Fruit fly (Drosophila melanogaster) whole organism, embryonic: ENCODE results near the gene CG15530.

Experiments used
- Aef1 ChIP-seq: fragments of 200-800 bp; sonication (Bioruptor generic); IDR thresholded peaks from 3 replicates; pipeline ENCODE4 v1.3.6; 2022; ENCODE audit warnings: missing biosample characterization, missing genetic modification characterization
- B-H1 ChIP-seq: fragments of 200-800 bp; sonication (Bioruptor generic); IDR thresholded peaks from 3 replicates; pipeline ENCODE4 v1.3.6; 2022; ENCODE audit warnings: missing biosample characterization, missing genetic modification characterization
- BEAF-32 ChIP-seq: fragments of 200-800 bp; sonication (Bioruptor generic); optimal IDR thresholded peaks from 3 replicates; lab custom pipeline; 2017; ENCODE audit warnings: missing biosample characterization, missing genetic modification characterization, mild to moderate bottlenecking, moderate library complexity, missing genetic modification reagents
- Bdp1 ChIP-seq: fragments of 200-800 bp; sonication (Bioruptor generic); optimal IDR thresholded peaks from 3 replicates; lab custom pipeline; 2016; ENCODE audit warnings: missing biosample characterization, missing genetic modification characterization
- Bgb ChIP-seq: fragments of 200-800 bp; sonication (Bioruptor generic); IDR thresholded peaks from 2 replicates; pipeline ENCODE4 v1.3.6; 2022; ENCODE audit warnings: missing biosample characterization, missing genetic modification characterization; ENCODE audit not compliant: partially characterized antibody
- CG10654 ChIP-seq: fragments of 200-800 bp; sonication (Bioruptor generic); optimal IDR thresholded peaks from 2 replicates; lab custom pipeline; 2016; ENCODE audit warnings: missing biosample characterization, missing genetic modification characterization
- CG11093 ChIP-seq: fragments of 200-800 bp; sonication (Bioruptor generic); IDR thresholded peaks from 3 replicates; pipeline ENCODE4 v1.3.6; 2022; ENCODE audit warnings: missing biosample characterization, missing genetic modification characterization
- CG12942 ChIP-seq: fragments of 200-800 bp; sonication (Bioruptor generic); optimal IDR thresholded peaks from 3 replicates; lab custom pipeline; 2016; ENCODE audit warnings: missing biosample characterization, missing genetic modification characterization
- CG13296 ChIP-seq: fragments of 200-800 bp; sonication (Bioruptor generic); optimal IDR thresholded peaks from 3 replicates; lab custom pipeline; 2018; ENCODE audit warnings: missing biosample characterization, mild to moderate bottlenecking, missing genetic modification characterization
- CG14667 ChIP-seq: fragments of 200-800 bp; sonication (Bioruptor generic); IDR thresholded peaks from 2 replicates; pipeline ENCODE4 v1.3.6; 2022; ENCODE audit warnings: missing biosample characterization, missing genetic modification characterization
- CG15011 ChIP-seq: fragments of 200-800 bp; sonication (Bioruptor generic); optimal IDR thresholded peaks from 3 replicates; lab custom pipeline; 2018; ENCODE audit warnings: missing biosample characterization, mild to moderate bottlenecking, missing genetic modification characterization
- CG15073 ChIP-seq: fragments of 200-800 bp; sonication (Bioruptor generic); optimal IDR thresholded peaks from 2 replicates; lab custom pipeline; 2016; ENCODE audit warnings: missing biosample characterization, missing genetic modification characterization
- CG15601 ChIP-seq: fragments of 200-800 bp; sonication (Bioruptor generic); optimal IDR thresholded peaks from 3 replicates; lab custom pipeline; 2019; ENCODE audit warnings: missing biosample characterization, mild to moderate bottlenecking, missing genetic modification characterization, moderate library complexity
- CG17385 ChIP-seq: fragments of 200-800 bp; sonication (Bioruptor generic); optimal IDR thresholded peaks from 3 replicates; lab custom pipeline; 2018; ENCODE audit warnings: missing biosample characterization, mild to moderate bottlenecking, missing genetic modification characterization
- CG2116 ChIP-seq: fragments of 200-800 bp; sonication (Bioruptor generic); optimal IDR thresholded peaks from 3 replicates; lab custom pipeline; 2018; ENCODE audit warnings: missing biosample characterization, mild to moderate bottlenecking, missing genetic modification characterization
- CG2129 ChIP-seq: fragments of 200-800 bp; sonication (Bioruptor generic); IDR thresholded peaks from 2 replicates; pipeline ENCODE4 v1.3.6; 2022; ENCODE audit warnings: missing biosample characterization, missing genetic modification characterization; ENCODE audit not compliant: partially characterized antibody
- CG31224 ChIP-seq: fragments of 200-800 bp; sonication (Bioruptor generic); IDR thresholded peaks from 2 replicates; pipeline ENCODE4 v1.3.6; 2022; ENCODE audit warnings: missing biosample characterization, missing genetic modification characterization
- CG31365 ChIP-seq: fragments of 200-800 bp; sonication (Bioruptor generic); optimal IDR thresholded peaks from 2 replicates; lab custom pipeline; 2018; ENCODE audit warnings: missing biosample characterization, mild to moderate bottlenecking, missing genetic modification characterization
- CG8281 ChIP-seq: fragments of 200-800 bp; sonication (Bioruptor generic); optimal IDR thresholded peaks from 2 replicates; lab custom pipeline; 2018; ENCODE audit warnings: missing biosample characterization, mild to moderate bottlenecking, missing genetic modification characterization, moderate library complexity
- CG9609 ChIP-seq: fragments of 200-800 bp; sonication (Bioruptor generic); optimal IDR thresholded peaks from 3 replicates; lab custom pipeline; 2016; ENCODE audit warnings: missing biosample characterization, missing genetic modification characterization
- CHES-1-like ChIP-seq: fragments of 200-800 bp; sonication (Bioruptor generic); optimal IDR thresholded peaks from 2 replicates; lab custom pipeline; 2016; ENCODE audit warnings: missing biosample characterization, missing genetic modification characterization
- Camta ChIP-seq: fragments of 200-800 bp; sonication (Bioruptor generic); optimal IDR thresholded peaks from 2 replicates; lab custom pipeline; 2016; ENCODE audit warnings: missing biosample characterization, missing genetic modification characterization
- D19B ChIP-seq: fragments of 200-800 bp; sonication (Bioruptor generic); optimal IDR thresholded peaks from 2 replicates; lab custom pipeline; 2017; ENCODE audit warnings: missing biosample characterization, mild to moderate bottlenecking, missing genetic modification characterization
- HHEX ChIP-seq: fragments of 200-800 bp; sonication (Bioruptor generic); optimal IDR thresholded peaks from 3 replicates; lab custom pipeline; 2017; ENCODE audit warnings: missing biosample characterization, mild to moderate bottlenecking, missing genetic modification characterization, missing genetic modification reagents
- Jarid2 ChIP-seq: fragments of 200-800 bp; sonication (Bioruptor generic); optimal IDR thresholded peaks from 3 replicates; lab custom pipeline; 2017; ENCODE audit warnings: mild to moderate bottlenecking, missing biosample characterization, missing genetic modification reagents, missing genetic modification characterization
- MTF-1 ChIP-seq: fragments of 200-800 bp; sonication (Bioruptor generic); optimal IDR thresholded peaks from 2 replicates; lab custom pipeline; 2018; ENCODE audit warnings: missing biosample characterization, mild to moderate bottlenecking, missing genetic modification characterization, borderline replicate concordance
- Med ChIP-seq: fragments of 200-800 bp; sonication (Bioruptor generic); peaks from one replicate; lab custom pipeline; 2016; ENCODE audit warnings: missing biosample characterization, missing genetic modification characterization, mild to moderate bottlenecking, inconsistent platforms, moderate library complexity
- Mrtf ChIP-seq: fragments of 200-800 bp; sonication (Bioruptor generic); IDR thresholded peaks from 3 replicates; pipeline ENCODE4 v1.3.6; 2022; ENCODE audit warnings: missing biosample characterization, missing genetic modification characterization
- Myb ChIP-seq: fragments of 200-800 bp; sonication (Bioruptor generic); optimal IDR thresholded peaks from 2 replicates; lab custom pipeline; 2016; ENCODE audit warnings: missing biosample characterization, missing genetic modification characterization
- Opbp ChIP-seq: fragments of 200-800 bp; sonication (Bioruptor generic); IDR thresholded peaks from 3 replicates; pipeline ENCODE4 v1.3.6; 2022; ENCODE audit warnings: missing biosample characterization, missing genetic modification characterization; ENCODE audit not compliant: partially characterized antibody
- Poxn ChIP-seq: fragments of 200-800 bp; sonication (Bioruptor generic); IDR thresholded peaks from 2 replicates; pipeline ENCODE4 v1.3.6; 2022; ENCODE audit warnings: missing biosample characterization, missing genetic modification characterization
- Scr ChIP-seq: fragments of 200-800 bp; sonication (Bioruptor generic); IDR thresholded peaks from 2 replicates; pipeline ENCODE4 v1.3.6; 2022; ENCODE audit warnings: missing biosample characterization, missing genetic modification characterization; ENCODE audit not compliant: partially characterized antibody
- Spps ChIP-seq: fragments of 200-800 bp; sonication (Bioruptor generic); optimal IDR thresholded peaks from 2 replicates; lab custom pipeline; 2018; ENCODE audit warnings: missing biosample characterization, mild to moderate bottlenecking, missing genetic modification characterization
- Taf1 ChIP-seq: fragments of 200-800 bp; sonication (Bioruptor generic); IDR thresholded peaks from 2 replicates; pipeline ENCODE4 v1.3.6; 2022; ENCODE audit warnings: missing biosample characterization, missing genetic modification characterization
- Tbp ChIP-seq: fragments of >200 bp; optimal IDR thresholded peaks from 2 replicates; lab custom pipeline; 2018; ENCODE audit warnings: missing biosample characterization, missing genetic modification characterization
- Usf ChIP-seq: fragments of 200-800 bp; sonication (Bioruptor generic); optimal IDR thresholded peaks from 2 replicates; lab custom pipeline; 2017; ENCODE audit warnings: missing genotype, missing biosample characterization, missing genetic modification characterization
- Xbp1 ChIP-seq: fragments of 200-800 bp; sonication (Bioruptor generic); optimal IDR thresholded peaks from 3 replicates; lab custom pipeline; 2016; ENCODE audit warnings: missing biosample characterization, mild to moderate bottlenecking, missing genetic modification characterization
- amos ChIP-seq: fragments of 200-800 bp; sonication (Bioruptor generic); IDR thresholded peaks from 2 replicates; pipeline ENCODE4 v1.3.6; 2022; ENCODE audit warnings: missing biosample characterization, missing genetic modification characterization; ENCODE audit not compliant: partially characterized antibody
- ato ChIP-seq: fragments of 200-800 bp; sonication (Bioruptor generic); IDR thresholded peaks from 2 replicates; pipeline ENCODE4 v1.3.6; 2022; ENCODE audit warnings: missing biosample characterization, missing genetic modification characterization; ENCODE audit not compliant: partially characterized antibody
- bcd ChIP-seq: fragments of 200-800 bp; sonication (Bioruptor generic); optimal IDR thresholded peaks from 2 replicates; lab custom pipeline; 2017; ENCODE audit warnings: missing biosample characterization, mild to moderate bottlenecking, missing genetic modification characterization
- bsh ChIP-seq, 2 experiments: fragments of 200-800 bp; sonication (Bioruptor generic); optimal IDR thresholded peaks; 2 replicates each; lab custom pipeline; 2017 to 2018; ENCODE audit warnings: mild to moderate bottlenecking in 2 of 2, missing biosample characterization in 2 of 2, missing genetic modification characterization in 2 of 2, moderate library complexity in 1 of 2
- eve ChIP-seq, 2 experiments: fragments of >200 bp; optimal IDR thresholded peaks; 2 replicates each; lab custom pipeline; 2017; ENCODE audit warnings: missing biosample characterization in 2 of 2, missing genetic modification characterization in 2 of 2
- ewg ChIP-seq: fragments of 200-800 bp; sonication (Bioruptor generic); optimal IDR thresholded peaks from 3 replicates; lab custom pipeline; 2017; ENCODE audit warnings: mild to moderate bottlenecking, missing biosample characterization, missing genetic modification reagents, missing genetic modification characterization
- ftz-f1 ChIP-seq: fragments of 200-800 bp; sonication (Bioruptor generic); optimal IDR thresholded peaks from 2 replicates; lab custom pipeline; 2016; ENCODE audit warnings: missing biosample characterization, missing genetic modification characterization
- pfk ChIP-seq: fragments of 200-800 bp; sonication (Bioruptor generic); optimal IDR thresholded peaks from 2 replicates; lab custom pipeline; 2018; ENCODE audit warnings: missing biosample characterization, mild to moderate bottlenecking, missing genetic modification characterization, moderate library complexity
- phol ChIP-seq: fragments of 200-800 bp; sonication (Bioruptor generic); optimal IDR thresholded peaks from 3 replicates; lab custom pipeline; 2018; ENCODE audit warnings: missing biosample characterization, mild to moderate bottlenecking, missing genetic modification characterization, moderate library complexity
- shn ChIP-seq: fragments of 200-800 bp; sonication (Bioruptor generic); optimal IDR thresholded peaks from 3 replicates; lab custom pipeline; 2016; ENCODE audit warnings: missing biosample characterization, missing genetic modification characterization
- sisA ChIP-seq: fragments of 200-800 bp; sonication (Bioruptor generic); IDR thresholded peaks from 2 replicates; pipeline ENCODE4 v1.3.6; 2022; ENCODE audit warnings: missing biosample characterization, missing genetic modification characterization
- sqz ChIP-seq: fragments of 200-800 bp; sonication (Bioruptor generic); optimal IDR thresholded peaks from 3 replicates; lab custom pipeline; 2018; ENCODE audit warnings: missing biosample characterization, mild to moderate bottlenecking, missing genetic modification characterization
- tx ChIP-seq: fragments of 200-800 bp; sonication (Bioruptor generic); optimal IDR thresholded peaks from 2 replicates; lab custom pipeline; 2016; ENCODE audit warnings: missing biosample characterization, missing genetic modification characterization
- yki ChIP-seq: fragments of >200 bp; optimal IDR thresholded peaks from 3 replicates; lab custom pipeline; 2018
- zfh1 ChIP-seq: fragments of 200-800 bp; sonication (Bioruptor generic); IDR thresholded peaks from 3 replicates; pipeline ENCODE4 v1.3.6; 2022; ENCODE audit warnings: missing biosample characterization, missing genetic modification characterization

CG15530 gene

DNA sequence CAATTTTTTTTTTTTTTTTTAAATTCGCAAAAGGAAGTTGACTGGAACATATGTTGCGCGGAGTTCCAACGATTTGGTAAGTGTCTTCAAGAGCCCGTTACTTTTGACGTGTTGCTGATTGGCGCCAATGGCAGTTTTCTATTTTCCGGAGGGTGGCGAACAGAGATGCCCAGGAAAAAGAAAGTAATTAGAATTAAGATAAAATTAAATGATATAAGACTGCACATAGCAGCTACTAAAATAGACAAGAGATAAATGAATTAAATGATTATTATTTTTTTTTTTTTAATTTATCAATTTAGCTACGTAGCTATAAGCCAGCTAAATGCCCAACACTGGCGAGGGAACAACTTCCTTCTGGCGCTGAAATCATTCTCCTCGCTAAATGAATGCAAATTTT lies 44.6 kb downstream of the CG15530 start (continued):
- TF ChIP-seq CG17385 (GFP tag; lab: Kevin White, UChicago) (no peak), ewg (GFP tag; lab: Kevin White, UChicago) (no peak), CG9609 (GFP tag; lab: Kevin White, UChicago) (no peak), HHEX (GFP tag; lab: Kevin White, UChicago) (no peak), Med (GFP tag; lab: Kevin White, UChicago) (no peak), Mrtf (GFP tag; lab: Robert Waterston, UW) (no peak), CG15601 (tag; lab: Kevin White, UChicago) (no peak), CG31365 (tag; lab: Kevin White, UChicago) (no peak), ftz-f1 (GFP tag; lab: Kevin White, UChicago) (no peak), CG15011 (GFP tag; lab: Kevin White, UChicago) (no peak), Myb (no peak), Bgb (no peak), CG12942 (GFP tag; lab: Kevin White, UChicago) (no peak), Bdp1 (GFP tag; lab: Kevin White, UChicago) (no peak), phol (tag; lab: Kevin White, UChicago) (no peak), sqz (GFP tag; lab: Kevin White, UChicago) (no peak), CHES-1-like (GFP tag; lab: Kevin White, UChicago) (no peak), Taf1 (GFP tag; lab: Robert Waterston, UW) (no peak), shn (GFP tag; lab: Kevin White, UChicago) (no peak), CG11093 (GFP tag; lab: Robert Waterston, UW) (no peak), tx (GFP tag; lab: Kevin White, UChicago) (no peak), yki (lab: Kevin White, UChicago) (no peak), B-H1 (GFP tag; lab: Robert Waterston, UW) (no peak), Scr (GFP tag; lab: Robert Waterston, UW) (no peak), sisA (GFP tag; lab: Robert Waterston, UW) (no peak), Poxn (GFP tag; lab: Robert Waterston, UW) (no peak), Xbp1 (GFP tag; lab: Kevin White, UChicago) (peak; percentile 33), MTF-1 (GFP tag; lab: Kevin White, UChicago) (no peak), CG31224 (no peak), CG15073 (no peak), zfh1 (GFP tag; lab: Robert Waterston, UW) (peak; percentile 59; the same call in 1 of the 3 replicates), CG14667 (GFP tag; lab: Robert Waterston, UW) (no peak), pfk (GFP tag; lab: Kevin White, UChicago) (no peak), Tbp (GFP tag; lab: Kevin White, UChicago) (no peak), CG13296 (no peak), amos (GFP tag; lab: Robert Waterston, UW) (no peak), D19B (GFP tag; lab: Kevin White, UChicago) (no peak), Opbp (GFP tag; lab: Robert Waterston, UW) (no peak), CG8281 (tag; lab: Kevin White, UChicago) (no peak), Jarid2 (GFP tag; lab: Kevin White, UChicago) (no peak), Usf (no peak), Camta (GFP tag; lab: Kevin White, UChicago) (no peak), bcd (GFP tag; lab: Kevin White, UChicago) (no peak), CG10654 (GFP tag; lab: Kevin White, UChicago) (no peak), Aef1 (GFP tag; lab: Robert Waterston, UW) (no peak), BEAF-32 (no peak), eve (GFP tag; optimal IDR thresholded peaks at IDR 0.05; lab: Kevin White, UChicago) (peak in 1 of 2 experiments; percentile 6), bsh (GFP tag; optimal IDR thresholded peaks at IDR 0.05; lab: Kevin White, UChicago) (peak in 1 of 2 experiments; percentile 51), CG2129 (GFP tag; lab: Robert Waterston, UW) (no peak), Spps (tag; lab: Kevin White, UChicago) (no peak), CG2116 (GFP tag; lab: Kevin White, UChicago) (no peak), ato (no peak)
